Fruit fly (Drosophila melanogaster): ENCODE data around the gene Hmx.

DNA sequence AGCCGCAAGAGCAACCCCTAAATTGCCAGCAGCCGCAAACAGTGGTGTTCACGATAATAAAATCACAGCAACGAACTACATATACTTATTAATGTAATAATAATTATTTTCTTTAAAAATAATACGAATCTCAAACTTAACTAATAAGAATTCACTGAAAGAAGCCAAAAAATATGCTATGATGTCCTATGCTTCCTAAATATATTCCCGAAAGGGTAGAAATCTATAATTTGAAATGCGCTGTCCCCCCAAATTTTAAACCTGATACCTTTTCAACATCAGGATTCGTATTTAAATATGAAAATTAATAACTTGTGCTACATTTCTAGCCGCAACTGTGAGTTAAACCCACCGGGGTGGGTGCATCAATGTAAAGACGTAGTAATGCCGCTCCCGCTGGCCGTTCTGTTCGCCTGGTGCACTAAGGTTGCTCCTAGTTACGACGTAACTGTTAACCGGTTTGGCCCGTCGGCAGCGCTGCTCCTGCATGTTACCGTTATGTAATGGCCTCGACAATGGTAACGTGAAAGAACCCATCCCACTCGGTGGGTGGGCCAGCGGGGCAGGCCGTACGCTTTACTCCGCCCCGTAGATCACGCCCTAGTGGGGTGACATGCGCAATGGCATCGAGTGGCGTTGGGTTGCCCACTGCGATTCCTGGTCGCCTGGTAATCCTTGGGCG, 45.6 kb downstream of the Hmx start:
- TF ChIP-seq psq (optimal IDR thresholded peaks at IDR 0.05) (no peak), usp (GFP tag; optimal IDR thresholded peaks at IDR 0.05) (no peak), EcR (GFP tag; optimal IDR thresholded peaks at IDR 0.05) (no peak), pan (optimal IDR thresholded peaks at IDR 0.05) (no peak), CG8478 (optimal IDR thresholded peaks at IDR 0.05) (no peak)
